Worm (Caenorhabditis elegans): ENCODE results near the gene T21D12.11.

DNA sequence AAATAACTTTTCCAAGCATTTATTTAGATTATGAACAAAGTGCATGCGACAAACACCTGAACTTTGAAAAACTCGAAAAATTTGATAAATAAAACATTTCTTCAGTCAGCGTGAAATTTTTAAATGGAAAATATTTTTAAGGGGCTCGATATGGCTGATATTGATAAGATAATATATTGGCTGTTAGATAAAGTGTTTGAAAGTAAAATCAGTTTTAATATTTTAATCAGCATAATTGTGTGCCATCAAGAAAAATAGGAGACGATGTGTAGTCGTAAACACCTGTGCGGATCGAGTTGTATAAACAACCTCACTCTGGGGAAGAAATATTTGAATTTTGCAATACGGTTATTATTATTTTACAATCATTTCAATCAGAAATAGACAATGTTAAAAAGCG lies 50.4 kb downstream of the T21D12.11 start:
- TF ChIP-seq lin-15B (tag; optimal IDR thresholded peaks at IDR 0.05) (no peak), unc-130 (GFP tag; optimal IDR thresholded peaks at IDR 0.05) (no peak), R02D3.7 (tag; optimal IDR thresholded peaks at IDR 0.05) (no peak), egl-27 (tag; optimal IDR thresholded peaks at IDR 0.05) (no peak), nhr-77 (tag; optimal IDR thresholded peaks at IDR 0.05) (no peak), mdl-1 (tag; optimal IDR thresholded peaks at IDR 0.05) (no peak), unc-39 (tag; optimal IDR thresholded peaks at IDR 0.05) (no peak)
